Worm (Caenorhabditis elegans): ENCODE measurements around the gene T20B12.7.

T20B12.7 gene

ce11 chrIII:7353871-7354270 lies 25.0 kb downstream of the T20B12.7 start, which contains the start of gene F08F8.9:
Gene F08F8.9, minus strand, starts transcription at chrIII:7353971.
- no peak for TF ChIP-seq lin-29 (GFP tag; IDR thresholded peaks at IDR 0.05)
- TF ChIP-seq aha-1 (tag), result peak; percentile 81
- peak; percentile 35 for TF ChIP-seq dve-1 (tag; optimal IDR thresholded peaks at IDR 0.05; ENCODE audit: insufficient read depth)

- TF ChIP-seq mes-2 (tag; optimal IDR thresholded peaks at IDR 0.05; ENCODE audit: poor library complexity, severe bottlenecking), result no peak
- peak; percentile 16 for TF ChIP-seq ama-1 (optimal IDR thresholded peaks at IDR 0.05)
- no peak for TF ChIP-seq lin-39 (tag; optimal IDR thresholded peaks at IDR 0.05)
These were observed 29.8 kb downstream of the T20B12.7 start, which contains the start of gene gos-28 for ce11 chrIII:7349075-7349474. Gene gos-28, minus strand, starts transcription at chrIII:7349175.

ce11 chrIII:7347049-7347448 lies 31.8 kb downstream of the T20B12.7 start, which contains the start of gene F08F8.7:
Gene F08F8.7, minus strand, starts transcription at chrIII:7347149.
- TF ChIP-seq daf-16 (GFP tag; optimal IDR thresholded peaks at IDR 0.05) (no peak), daf-16 (tag; optimal IDR thresholded peaks at IDR 0.05) (peak; percentile 7), lin-29 (GFP tag; IDR thresholded peaks at IDR 0.05) (no peak)

ce11 chrIII:7343389-7343788 lies 35.5 kb downstream of the T20B12.7 start, which contains the start of gene F08F8.6:
Gene F08F8.6, plus strand, starts transcription at chrIII:7343689.
- TF ChIP-seq fos-1 (tag; optimal IDR thresholded peaks at IDR 0.05), result no peak
- TF ChIP-seq dmd-8 (GFP tag; IDR thresholded peaks at IDR 0.05), result no peak
- TF ChIP-seq mes-2 (tag; optimal IDR thresholded peaks at IDR 0.05; ENCODE audit: poor library complexity, severe bottlenecking), result no peak
- TF ChIP-seq F37D6.2 (tag; optimal IDR thresholded peaks at IDR 0.05), result no peak
- TF ChIP-seq spr-1 (tag; optimal IDR thresholded peaks at IDR 0.05), result no peak
- TF ChIP-seq php-3 (GFP tag; IDR thresholded peaks at IDR 0.05), result no peak
- no peak for TF ChIP-seq lir-3 (tag; optimal IDR thresholded peaks at IDR 0.05)
- no peak for TF ChIP-seq D1046.2 (GFP tag; IDR thresholded peaks at IDR 0.05)
- no peak for TF ChIP-seq egl-43 (GFP tag; IDR thresholded peaks at IDR 0.05)
- TF ChIP-seq nhr-77 (tag; optimal IDR thresholded peaks at IDR 0.05), result no peak
- no peak for TF ChIP-seq ctbp-1 (GFP tag; IDR thresholded peaks at IDR 0.05)
- TF ChIP-seq Y48G9A.11 (GFP tag; IDR thresholded peaks at IDR 0.05), result no peak
- TF ChIP-seq sdz-12 (GFP tag; optimal IDR thresholded peaks at IDR 0.05), result no peak
- TF ChIP-seq ceh-20 (GFP tag; IDR thresholded peaks at IDR 0.05), result no peak
- no peak for TF ChIP-seq ceh-62 (tag; optimal IDR thresholded peaks at IDR 0.05)

- TF ChIP-seq rbr-2 (tag; optimal IDR thresholded peaks at IDR 0.05), result no peak
- TF ChIP-seq daf-16 (GFP tag; optimal IDR thresholded peaks at IDR 0.05), result no peak
- TF ChIP-seq daf-16 (tag; optimal IDR thresholded peaks at IDR 0.05), result no peak
- no peak for TF ChIP-seq unc-62 (GFP tag; optimal IDR thresholded peaks at IDR 0.05 in 1 of 2)
- no peak for TF ChIP-seq unc-62 (tag; optimal IDR thresholded peaks at IDR 0.05)
- TF ChIP-seq T20F7.1 (GFP tag; optimal IDR thresholded peaks at IDR 0.05), result no peak
- no peak for TF ChIP-seq ceh-82 (tag; optimal IDR thresholded peaks at IDR 0.05)
- TF ChIP-seq mes-2 (tag; optimal IDR thresholded peaks at IDR 0.05; ENCODE audit: poor library complexity, severe bottlenecking), result no peak
- no peak for TF ChIP-seq Y75B8A.6 (GFP tag; IDR thresholded peaks at IDR 0.05)
- no peak for TF ChIP-seq ztf-11 (tag; optimal IDR thresholded peaks at IDR 0.05)
- TF ChIP-seq mep-1 (tag; optimal IDR thresholded peaks at IDR 0.05), result no peak
- TF ChIP-seq lin-29 (GFP tag; IDR thresholded peaks at IDR 0.05), result no peak
These were observed 39.7 kb downstream of the T20B12.7 start for ce11 chrIII:7339138-7339537.

ce11 chrIII:7338693-7339092 lies 40.2 kb downstream of the T20B12.7 start, which contains the start of gene kap-1:
Gene kap-1, plus strand, starts transcription at chrIII:7338835.
- TF ChIP-seq T20F7.1 (GFP tag; optimal IDR thresholded peaks at IDR 0.05) (peak; percentile 18), sdz-12 (GFP tag; optimal IDR thresholded peaks at IDR 0.05) (peak; percentile 26), egl-43 (GFP tag; IDR thresholded peaks at IDR 0.05) (peak; percentile 64), dmd-6 (GFP tag; IDR thresholded peaks at IDR 0.05) (no peak), nhr-102 (tag; optimal IDR thresholded peaks at IDR 0.05) (peak; percentile 29), daf-16 (GFP tag; optimal IDR thresholded peaks at IDR 0.05) (peak in 1 of 2 experiments; percentile 12), daf-16 (tag; optimal IDR thresholded peaks at IDR 0.05) (peak; percentile 18), unc-62 (GFP tag; optimal IDR thresholded peaks at IDR 0.05 in 1 of 2) (no peak), unc-62 (tag; optimal IDR thresholded peaks at IDR 0.05) (no peak), Y75B8A.6 (GFP tag; IDR thresholded peaks at IDR 0.05) (peak; percentile 3; the same call in 1 of the 2 replicates), snpc-1.2 (GFP tag; IDR thresholded peaks at IDR 0.05) (0 out of 2 replicates have a peak, but pooled peaks have one; percentile 11), F44E2.7 (GFP tag; IDR thresholded peaks at IDR 0.05) (0 out of 2 replicates have a peak, but pooled peaks have one; percentile 50), T26A8.4 (GFP tag; IDR thresholded peaks at IDR 0.05) (0 out of 2 replicates have a peak, but pooled peaks have one; percentile 26), lin-38 (GFP tag; IDR thresholded peaks at IDR 0.05) (0 out of 2 replicates have a peak, but pooled peaks have one; percentile 21), mep-1 (tag; optimal IDR thresholded peaks at IDR 0.05) (peak; percentile 32), spr-3 (GFP tag; optimal IDR thresholded peaks at IDR 0.05) (peak; percentile 29), ama-1 (optimal IDR thresholded peaks at IDR 0.05) (peak; percentile 75), nhr-11 (tag; optimal IDR thresholded peaks at IDR 0.05) (no peak), mes-2 (tag; optimal IDR thresholded peaks at IDR 0.05; ENCODE audit: poor library complexity, severe bottlenecking) (peak; percentile 20), duxl-1 (tag; optimal IDR thresholded peaks at IDR 0.05; ENCODE audit: poor library complexity) (peak; percentile 13), aly-2 (tag; optimal IDR thresholded peaks at IDR 0.05) (no peak)
